Comparison of ENCODE assay signal across 3 worm cellular contexts in genomic region chrII:5594210-5594764, ce11.
A peak's percentile ranks its signal among the peaks of the same experiment; 100 is the strongest.
TF ChIP-seq lines count a peak whose summit lies in the region.

ttc-4 (plus strand) TSS chrII:5594714.

TF ChIP-seq in whole organism, L2 larva, 48 proteins besides CTCF, POLR2A, EP300 and RAD21 (continued from another document):
- TF ChIP-seq sma-3 (GFP tag; optimal IDR thresholded peaks at IDR 0.05; lab: Kevin White, UChicago): peak; percentile 20
- no peak for TF ChIP-seq ZK546.5 (tag; optimal IDR thresholded peaks at IDR 0.05; lab: Kevin White, UChicago)
- peak; percentile 27 for TF ChIP-seq lin-13 (GFP tag; optimal IDR thresholded peaks at IDR 0.05; lab: Kevin White, UChicago)
- peak; percentile 27 for TF ChIP-seq nhr-129 (tag; optimal IDR thresholded peaks at IDR 0.05; lab: Kevin White, UChicago)
- no peak for TF ChIP-seq snpc-4 (tag; optimal IDR thresholded peaks at IDR 0.05; lab: Kevin White, UChicago)
- TF ChIP-seq egl-27 (tag; optimal IDR thresholded peaks at IDR 0.05; lab: Kevin White, UChicago): no peak
- peak; percentile 25 for TF ChIP-seq fos-1 (tag; optimal IDR thresholded peaks at IDR 0.05; lab: Kevin White, UChicago)

TF ChIP-seq in whole organism, L4 larva, 104 proteins besides CTCF, POLR2A, EP300 and RAD21 (continued from another document):
- TF ChIP-seq mdl-1 (tag; optimal IDR thresholded peaks at IDR 0.05; lab: Kevin White, UChicago): peak in 1 of 2 experiments; percentile 0
- TF ChIP-seq unc-39 (tag; optimal IDR thresholded peaks at IDR 0.05; lab: Kevin White, UChicago): no peak
- TF ChIP-seq F44E2.7 (GFP tag; IDR thresholded peaks at IDR 0.05; lab: Robert Waterston, UW): no peak
- TF ChIP-seq ZK337.2 (GFP tag; IDR thresholded peaks at IDR 0.05; lab: Robert Waterston, UW): no peak
- no peak for TF ChIP-seq F37D6.2 (tag; optimal IDR thresholded peaks at IDR 0.05; lab: Kevin White, UChicago)
- no peak for TF ChIP-seq nhr-76 (tag; optimal IDR thresholded peaks at IDR 0.05; lab: Kevin White, UChicago)
- peak; percentile 62 for TF ChIP-seq nhr-77 (tag; optimal IDR thresholded peaks at IDR 0.05; lab: Kevin White, UChicago)
- no peak for TF ChIP-seq Y48G9A.11 (GFP tag; IDR thresholded peaks at IDR 0.05; lab: Robert Waterston, UW)
- peak in 1 of 2 experiments; percentile 21 for TF ChIP-seq unc-62 (GFP tag; optimal IDR thresholded peaks at IDR 0.05 in 1 of 2; lab: Kevin White, UChicago)
- TF ChIP-seq unc-62 (tag; optimal IDR thresholded peaks at IDR 0.05; lab: Kevin White, UChicago): no peak
- TF ChIP-seq nhr-28 (tag; optimal IDR thresholded peaks at IDR 0.05; lab: Kevin White, UChicago): peak; percentile 39
- TF ChIP-seq rbr-2 (tag; optimal IDR thresholded peaks at IDR 0.05; lab: Kevin White, UChicago): peak; percentile 18
- TF ChIP-seq dve-1 (tag; optimal IDR thresholded peaks at IDR 0.05; lab: Kevin White, UChicago; ENCODE audit: insufficient read depth): peak; percentile 54
- TF ChIP-seq lin-13 (GFP tag; optimal IDR thresholded peaks at IDR 0.05; lab: Kevin White, UChicago): peak; percentile 31
- no peak for TF ChIP-seq ceh-32 (tag; optimal IDR thresholded peaks at IDR 0.05; lab: Kevin White, UChicago; ENCODE audit: poor library complexity)
- TF ChIP-seq nhr-6 (tag; optimal IDR thresholded peaks at IDR 0.05; lab: Kevin White, UChicago): no peak
- no peak for TF ChIP-seq ceh-82 (tag; optimal IDR thresholded peaks at IDR 0.05; lab: Kevin White, UChicago)
- TF ChIP-seq nhr-237 (tag; optimal IDR thresholded peaks at IDR 0.05; lab: Kevin White, UChicago): no peak
- TF ChIP-seq lim-7 (GFP tag; IDR thresholded peaks at IDR 0.05; lab: Robert Waterston, UW): no peak
- no peak for TF ChIP-seq zfp-2 (tag; optimal IDR thresholded peaks at IDR 0.05; lab: Kevin White, UChicago)
- no peak for TF ChIP-seq daf-8 (GFP tag; IDR thresholded peaks at IDR 0.05; lab: Robert Waterston, UW)
- TF ChIP-seq lin-29 (GFP tag; IDR thresholded peaks at IDR 0.05; lab: Robert Waterston, UW): no peak
- no peak for TF ChIP-seq daf-16 (GFP tag; optimal IDR thresholded peaks at IDR 0.05; lab: Kevin White, UChicago)
- no peak for TF ChIP-seq daf-16 (tag; optimal IDR thresholded peaks at IDR 0.05; lab: Kevin White, UChicago)
- TF ChIP-seq mep-1 (tag; optimal IDR thresholded peaks at IDR 0.05; lab: Kevin White, UChicago): peak; percentile 25
- TF ChIP-seq ceh-44 (GFP tag; IDR thresholded peaks at IDR 0.05; lab: Robert Waterston, UW): no peak

TF ChIP-seq in whole organism, late embryonic, 69 proteins besides CTCF, POLR2A, EP300 and RAD21 (continued from another document):
- TF ChIP-seq pqm-1 (tag; optimal IDR thresholded peaks at IDR 0.05; lab: Kevin White, UChicago): no peak
- TF ChIP-seq K09A11.1 (tag; optimal IDR thresholded peaks at IDR 0.05; lab: Kevin White, UChicago; ENCODE audit: insufficient read depth): no peak
- no peak for TF ChIP-seq ceh-24 (tag; optimal IDR thresholded peaks at IDR 0.05; lab: Kevin White, UChicago)
- peak; percentile 27 for TF ChIP-seq lim-6 (tag; optimal IDR thresholded peaks at IDR 0.05; lab: Kevin White, UChicago)
- no peak for TF ChIP-seq nhr-232 (tag; optimal IDR thresholded peaks at IDR 0.05; lab: Kevin White, UChicago)
- TF ChIP-seq nfya-1 (tag; optimal IDR thresholded peaks at IDR 0.05; lab: Kevin White, UChicago): no peak
- TF ChIP-seq hlh-15 (tag; optimal IDR thresholded peaks at IDR 0.05; lab: Kevin White, UChicago): no peak
- TF ChIP-seq rnt-1 (tag; optimal IDR thresholded peaks at IDR 0.05; lab: Kevin White, UChicago): peak; percentile 33
- peak; percentile 22 for TF ChIP-seq ahr-1 (tag; optimal IDR thresholded peaks at IDR 0.05; lab: Kevin White, UChicago)
- TF ChIP-seq nhr-11 (tag; optimal IDR thresholded peaks at IDR 0.05; lab: Kevin White, UChicago): no peak
- no peak for TF ChIP-seq pat-9 (tag; optimal IDR thresholded peaks at IDR 0.05; lab: Kevin White, UChicago)
- TF ChIP-seq ceh-30 (tag; optimal IDR thresholded peaks at IDR 0.05; lab: Kevin White, UChicago): no peak
- TF ChIP-seq ceh-48 (tag; optimal IDR thresholded peaks at IDR 0.05; lab: Kevin White, UChicago): no peak
- TF ChIP-seq mec-3 (tag; optimal IDR thresholded peaks at IDR 0.05; lab: Kevin White, UChicago; ENCODE audit: borderline replicate concordance): no peak
- TF ChIP-seq unc-55 (GFP tag; optimal IDR thresholded peaks at IDR 0.05; lab: Kevin White, UChicago): no peak
- no peak for TF ChIP-seq fkh-10 (GFP tag; optimal IDR thresholded peaks at IDR 0.05; lab: Kevin White, UChicago)
- no peak for TF ChIP-seq lin-11 (tag; optimal IDR thresholded peaks at IDR 0.05; lab: Kevin White, UChicago)
- peak; percentile 8 for TF ChIP-seq tbx-7 (tag; optimal IDR thresholded peaks at IDR 0.05; lab: Kevin White, UChicago)
- TF ChIP-seq ceh-9 (tag; optimal IDR thresholded peaks at IDR 0.05; lab: Kevin White, UChicago): no peak
- no peak for TF ChIP-seq T23F11.4 (GFP tag; optimal IDR thresholded peaks at IDR 0.05; lab: Kevin White, UChicago)
- no peak for TF ChIP-seq unc-3 (GFP tag; conservative IDR thresholded peaks at IDR 0.05; lab: Robert Waterston, UW)
- TF ChIP-seq unc-3 (tag; optimal IDR thresholded peaks at IDR 0.05; lab: Kevin White, UChicago): no peak
- no peak for TF ChIP-seq ceh-18 (tag; optimal IDR thresholded peaks at IDR 0.05; lab: Kevin White, UChicago)
- TF ChIP-seq pros-1 (tag; optimal IDR thresholded peaks at IDR 0.05; lab: Kevin White, UChicago): no peak
- no peak for TF ChIP-seq hlh-30 (tag; optimal IDR thresholded peaks at IDR 0.05; lab: Kevin White, UChicago; ENCODE audit: insufficient read depth)
- TF ChIP-seq gmeb-2 (tag; optimal IDR thresholded peaks at IDR 0.05; lab: Kevin White, UChicago): no peak
- peak; percentile 45 for TF ChIP-seq ceh-34 (tag; optimal IDR thresholded peaks at IDR 0.05; lab: Kevin White, UChicago)
- no peak for TF ChIP-seq ama-1 (optimal IDR thresholded peaks at IDR 0.05; lab: Kevin White, UChicago)
- no peak for TF ChIP-seq ttx-3 (tag; optimal IDR thresholded peaks at IDR 0.05; lab: Kevin White, UChicago)
- no peak for TF ChIP-seq sdc-2 (tag; optimal IDR thresholded peaks at IDR 0.05; lab: Kevin White, UChicago)
- TF ChIP-seq dmd-4 (tag; optimal IDR thresholded peaks at IDR 0.05; lab: Kevin White, UChicago; ENCODE audit: borderline replicate concordance): no peak
- peak; percentile 5 for TF ChIP-seq ref-2 (tag; optimal IDR thresholded peaks at IDR 0.05; lab: Kevin White, UChicago)
- no peak for TF ChIP-seq ceh-22 (tag; optimal IDR thresholded peaks at IDR 0.05; lab: Kevin White, UChicago)
- TF ChIP-seq zip-5 (tag; optimal IDR thresholded peaks at IDR 0.05; lab: Kevin White, UChicago): peak; percentile 71
- no peak for TF ChIP-seq fkh-6 (tag; optimal IDR thresholded peaks at IDR 0.05; lab: Kevin White, UChicago)
- TF ChIP-seq pax-1 (tag; optimal IDR thresholded peaks at IDR 0.05; lab: Kevin White, UChicago): no peak
- TF ChIP-seq sox-2 (GFP tag; IDR thresholded peaks at IDR 0.05; lab: Robert Waterston, UW): no peak
- TF ChIP-seq dve-1 (tag; optimal IDR thresholded peaks at IDR 0.05; lab: Kevin White, UChicago): no peak
- TF ChIP-seq C08G9.2 (tag; optimal IDR thresholded peaks at IDR 0.05; lab: Kevin White, UChicago): peak; percentile 71
- peak; percentile 58 for TF ChIP-seq hlh-8 (tag; optimal IDR thresholded peaks at IDR 0.05; lab: Kevin White, UChicago)
- TF ChIP-seq hlh-6 (tag; optimal IDR thresholded peaks at IDR 0.05; lab: Kevin White, UChicago): no peak
TF ChIP-seq in whole organism, late embryonic: peak in this region for 19.
